Fruit fly (Drosophila melanogaster) whole organism, larva: ENCODE measurements around the gene muc.

Experiments used
- noc ChIP-seq: fragments of 200-800 bp; sonication (Bioruptor generic); optimal IDR thresholded peaks from 3 replicates; lab custom pipeline; 2019; ENCODE audit warnings: missing biosample characterization, mild to moderate bottlenecking, missing genetic modification characterization, moderate library complexity

muc gene

dm6 chr2L:7462147-7462546, 35.5 kb downstream of the muc start, which contains the start of gene Gr28b:
Gene Gr28b, minus strand, starts transcription at chr2L:7462247.
- TF ChIP-seq noc (tag; lab: Kevin White, UChicago) = no peak

- TF ChIP-seq noc (tag; lab: Kevin White, UChicago) = no peak
Measured at dm6 chr2L:7466304-7466703, 39.6 kb downstream of the muc start, which contains the start of gene CG6055. Gene CG6055, plus strand, starts transcription at chr2L:7466543.

- TF ChIP-seq noc (tag; lab: Kevin White, UChicago) = no peak
Measured at dm6 chr2L:7473248-7473647, 46.6 kb downstream of the muc start.

dm6 chr2L:7474404-7474803, 47.7 kb downstream of the muc start, which contains the start of gene CG6441:
Gene CG6441, plus strand, starts transcription at chr2L:7474704.
- TF ChIP-seq noc (tag; lab: Kevin White, UChicago) = no peak
